6 fruit fly cellular contexts compared by ENCODE assay signal in the genomic region with DNA sequence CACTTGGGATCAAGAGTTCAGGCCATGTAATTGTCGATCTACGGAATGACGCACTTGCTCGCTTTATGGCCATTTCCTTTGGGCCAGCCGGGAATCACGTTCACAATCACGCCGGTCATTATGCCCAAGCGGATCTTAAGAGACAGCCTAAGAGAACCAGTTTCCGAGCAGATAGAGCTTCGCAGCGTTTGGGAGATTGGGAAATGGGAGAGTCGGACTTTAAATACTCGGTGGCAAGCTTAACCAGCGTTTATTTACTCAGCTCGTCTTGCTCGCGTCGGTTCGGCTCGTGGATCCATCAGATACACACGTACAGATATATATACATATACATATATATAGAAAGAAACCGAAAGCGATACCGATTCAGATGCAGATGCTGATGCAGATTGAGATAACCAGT.
TF ChIP-seq lines count a peak whose summit lies in the region.

No protein-coding gene starts in this region.

- TF ChIP-seq CTCF in whole organism, embryonic (GFP tag; optimal IDR thresholded peaks at IDR 0.05; lab: Kevin White, UChicago): no peak

TF ChIP-seq in whole organism, 6 proteins besides CTCF, POLR2A, EP300 and RAD21:
- TF ChIP-seq pan (optimal IDR thresholded peaks at IDR 0.05; lab: Kevin White, UChicago) (no peak), psq (optimal IDR thresholded peaks at IDR 0.05; lab: Kevin White, UChicago) (no peak), EcR (GFP tag; optimal IDR thresholded peaks at IDR 0.05; lab: Kevin White, UChicago) (no peak), CG8478 (optimal IDR thresholded peaks at IDR 0.05; lab: Kevin White, UChicago) (no peak), Dll (optimal IDR thresholded peaks at IDR 0.05; lab: Kevin White, UChicago) (peak; percentile 20), usp (GFP tag; optimal IDR thresholded peaks at IDR 0.05; lab: Kevin White, UChicago) (no peak)

TF ChIP-seq in whole organism, adult, 20 proteins besides CTCF, POLR2A, EP300 and RAD21:
- no peak for TF ChIP-seq CG12768 (GFP tag; optimal IDR thresholded peaks at IDR 0.05; lab: Kevin White, UChicago)
- TF ChIP-seq tj (GFP tag; optimal IDR thresholded peaks at IDR 0.05; lab: Kevin White, UChicago): peak; percentile 42
- TF ChIP-seq bab1 (GFP tag; optimal IDR thresholded peaks at IDR 0.05; lab: Kevin White, UChicago): no peak
- no peak for TF ChIP-seq Mnt (GFP tag; optimal IDR thresholded peaks at IDR 0.05; lab: Kevin White, UChicago)
- no peak for TF ChIP-seq cic (GFP tag; optimal IDR thresholded peaks at IDR 0.05; lab: Kevin White, UChicago)
- no peak for TF ChIP-seq CG7101 (tag; optimal IDR thresholded peaks at IDR 0.05; lab: Kevin White, UChicago)
- TF ChIP-seq toe (GFP tag; optimal IDR thresholded peaks at IDR 0.05; lab: Kevin White, UChicago): no peak

TF ChIP-seq in whole organism, embryonic, 481 proteins besides CTCF, POLR2A, EP300 and RAD21 (continues in another document):
- TF ChIP-seq sug (tag; optimal IDR thresholded peaks at IDR 0.05; lab: Kevin White, UChicago): no peak
- no peak for TF ChIP-seq CG11560 (tag; IDR thresholded peaks at IDR 0.05; lab: Robert Waterston, UW)
- TF ChIP-seq CG11696 (GFP tag; IDR thresholded peaks at IDR 0.05; lab: Robert Waterston, UW): no peak
- TF ChIP-seq CG9727 (GFP tag; optimal IDR thresholded peaks at IDR 0.05; lab: Kevin White, UChicago): no peak
- no peak for TF ChIP-seq CG4360 (GFP tag; IDR thresholded peaks at IDR 0.05; lab: Robert Waterston, UW)
- TF ChIP-seq cg (GFP tag; optimal IDR thresholded peaks at IDR 0.05; lab: Kevin White, UChicago): no peak
- TF ChIP-seq CG5180 (GFP tag; optimal IDR thresholded peaks at IDR 0.05; lab: Kevin White, UChicago): peak; percentile 13
- peak; percentile 49; the same call in 2 of the 3 replicates for TF ChIP-seq ci (GFP tag; IDR thresholded peaks at IDR 0.05; lab: Robert Waterston, UW)
- TF ChIP-seq CG12942 (GFP tag; optimal IDR thresholded peaks at IDR 0.05; lab: Kevin White, UChicago): no peak
- 0 out of 2 replicates have a peak, but pooled peaks have one; percentile 27 for TF ChIP-seq ato (GFP tag; IDR thresholded peaks at IDR 0.05; lab: Robert Waterston, UW; ENCODE audit: partially characterized antibody)
- TF ChIP-seq zf30C (GFP tag; optimal IDR thresholded peaks at IDR 0.05; lab: Kevin White, UChicago): no peak
- TF ChIP-seq Jarid2 (GFP tag; optimal IDR thresholded peaks at IDR 0.05; lab: Kevin White, UChicago): peak; percentile 58
- TF ChIP-seq fd3F (GFP tag; optimal IDR thresholded peaks at IDR 0.05; lab: Kevin White, UChicago): no peak
- no peak for TF ChIP-seq ara (GFP tag; IDR thresholded peaks at IDR 0.05; lab: Robert Waterston, UW)
- no peak for TF ChIP-seq CG1792 (GFP tag; optimal IDR thresholded peaks at IDR 0.05; lab: Kevin White, UChicago)
- peak; percentile 44 to 53 for TF ChIP-seq Trl (optimal IDR thresholded peaks at IDR 0.05; lab: Kevin White, UChicago)
- TF ChIP-seq Trl (GFP tag; optimal IDR thresholded peaks at IDR 0.05; lab: Kevin White, UChicago): no peak
- TF ChIP-seq CG13123 (GFP tag; optimal IDR thresholded peaks at IDR 0.05; lab: Kevin White, UChicago): no peak
- no peak for TF ChIP-seq Bgb (GFP tag; IDR thresholded peaks at IDR 0.05; lab: Robert Waterston, UW; ENCODE audit: partially characterized antibody)

TF ChIP-seq in whole organism, prepupa, 60 proteins besides CTCF, POLR2A, EP300 and RAD21 (continues in another document):
- TF ChIP-seq CG8119 (GFP tag; IDR thresholded peaks at IDR 0.05; lab: Robert Waterston, UW) (peak; percentile 44; the same call in 1 of the 3 replicates), CG6854 (GFP tag; optimal IDR thresholded peaks at IDR 0.05; lab: Kevin White, UChicago) (peak; percentile 81), CG32006 (GFP tag; optimal IDR thresholded peaks at IDR 0.05; lab: Kevin White, UChicago) (peak; percentile 2), svp (GFP tag; lab: Kevin White, UChicago) (peak; percentile 89), Eip78C (GFP tag; lab: Kevin White, UChicago) (peak; percentile 73), CG6276 (GFP tag; optimal IDR thresholded peaks at IDR 0.05; lab: Kevin White, UChicago) (peak; percentile 20), Eip75B (GFP tag; optimal IDR thresholded peaks at IDR 0.05; lab: Kevin White, UChicago) (peak; percentile 39), CG10669 (GFP tag; optimal IDR thresholded peaks at IDR 0.05; lab: Kevin White, UChicago) (no peak), CG1621 (tag; optimal IDR thresholded peaks at IDR 0.05; lab: Kevin White, UChicago) (peak; percentile 47), Ets96B (tag; optimal IDR thresholded peaks at IDR 0.05; lab: Kevin White, UChicago) (no peak), vri (GFP tag; optimal IDR thresholded peaks at IDR 0.05; lab: Kevin White, UChicago) (peak; percentile 49), OdsH (GFP tag; optimal IDR thresholded peaks at IDR 0.05; lab: Kevin White, UChicago) (no peak), Sox14 (GFP tag; optimal IDR thresholded peaks at IDR 0.05; lab: Kevin White, UChicago) (peak; percentile 2), dsx (GFP tag; optimal IDR thresholded peaks at IDR 0.05; lab: Kevin White, UChicago; ENCODE audit: poor library complexity, severe bottlenecking) (peak; percentile 27), Eip93F (GFP tag; optimal IDR thresholded peaks at IDR 0.05; lab: Kevin White, UChicago) (peak; percentile 29), CG3919 (GFP tag; optimal IDR thresholded peaks at IDR 0.05; lab: Kevin White, UChicago) (no peak), lz (GFP tag; optimal IDR thresholded peaks at IDR 0.05; lab: Kevin White, UChicago) (no peak), Blimp-1 (GFP tag; optimal IDR thresholded peaks at IDR 0.05; lab: Kevin White, UChicago) (peak; percentile 97), CG34406 (GFP tag; optimal IDR thresholded peaks at IDR 0.05; lab: Kevin White, UChicago) (no peak)

TF ChIP-seq in whole organism, pupa, 21 proteins besides CTCF, POLR2A, EP300 and RAD21:
- TF ChIP-seq Pif1B (GFP tag; optimal IDR thresholded peaks at IDR 0.05; lab: Kevin White, UChicago): peak; percentile 68
- TF ChIP-seq CG34367 (tag; optimal IDR thresholded peaks at IDR 0.05; lab: Kevin White, UChicago): no peak
- TF ChIP-seq CG17806 (tag; optimal IDR thresholded peaks at IDR 0.05; lab: Kevin White, UChicago): no peak
- no peak for TF ChIP-seq CG9948 (tag; optimal IDR thresholded peaks at IDR 0.05; lab: Kevin White, UChicago)
- peak; percentile 54 for TF ChIP-seq EcR (GFP tag; optimal IDR thresholded peaks at IDR 0.05; lab: Kevin White, UChicago)
- TF ChIP-seq CG10348 (GFP tag; IDR thresholded peaks at IDR 0.05; lab: Robert Waterston, UW): no peak
- TF ChIP-seq Ets98B (GFP tag; IDR thresholded peaks at IDR 0.05; lab: Robert Waterston, UW): peak; percentile 54; the same call in 1 of the 2 replicates
- TF ChIP-seq CG12605 (GFP tag; IDR thresholded peaks at IDR 0.05; lab: Robert Waterston, UW): no peak
- no peak for TF ChIP-seq CG15710 (tag; optimal IDR thresholded peaks at IDR 0.05; lab: Kevin White, UChicago)
- TF ChIP-seq rn (GFP tag; IDR thresholded peaks at IDR 0.05; lab: Robert Waterston, UW): no peak
- TF ChIP-seq CG14655 (GFP tag; optimal IDR thresholded peaks at IDR 0.05; lab: Kevin White, UChicago): peak; percentile 16
- 0 out of 3 replicates have a peak, but pooled peaks have one; percentile 30 for TF ChIP-seq CG4496 (GFP tag; IDR thresholded peaks at IDR 0.05; lab: Robert Waterston, UW)
- peak; percentile 18 for TF ChIP-seq Snoo (tag; optimal IDR thresholded peaks at IDR 0.05; lab: Kevin White, UChicago)
- no peak for TF ChIP-seq gl (tag; optimal IDR thresholded peaks at IDR 0.05; lab: Kevin White, UChicago)
- no peak; the same call in 2 of the 3 replicates for TF ChIP-seq fd96Ca (GFP tag; IDR thresholded peaks at IDR 0.05; lab: Robert Waterston, UW)
- peak; percentile 21 for TF ChIP-seq Pif1A (GFP tag; optimal IDR thresholded peaks at IDR 0.05; lab: Kevin White, UChicago)
- TF ChIP-seq CG8159 (tag; optimal IDR thresholded peaks at IDR 0.05; lab: Kevin White, UChicago): no peak
- 0 out of 2 replicates have a peak, but pooled peaks have one; percentile 23 for TF ChIP-seq CG32121 (GFP tag; IDR thresholded peaks at IDR 0.05; lab: Robert Waterston, UW)
- no peak for TF ChIP-seq CG13204 (GFP tag; optimal IDR thresholded peaks at IDR 0.05; lab: Kevin White, UChicago)
- no peak for TF ChIP-seq CG8301 (tag; optimal IDR thresholded peaks at IDR 0.05; lab: Kevin White, UChicago)
- TF ChIP-seq D1 (tag; optimal IDR thresholded peaks at IDR 0.05; lab: Kevin White, UChicago): no peak
TF ChIP-seq in whole organism, pupa: peak in this region for 8.

TF ChIP-seq in whole organism, wandering third instar larva, 38 proteins besides CTCF, POLR2A, EP300 and RAD21:
- TF ChIP-seq lola (GFP tag; optimal IDR thresholded peaks at IDR 0.05; lab: Kevin White, UChicago) (no peak), dl (GFP tag; optimal IDR thresholded peaks at IDR 0.05; lab: Kevin White, UChicago; ENCODE audit: insufficient read depth in 1 of 2, partially characterized antibody in 2 of 2) (peak in 1 of 2 experiments; percentile 54), br (GFP tag; optimal IDR thresholded peaks at IDR 0.05; lab: Kevin White, UChicago) (peak; percentile 2), Dif (GFP tag; optimal IDR thresholded peaks at IDR 0.05; lab: Kevin White, UChicago; ENCODE audit: partially characterized antibody) (peak; percentile 65), Rel (GFP tag; optimal IDR thresholded peaks at IDR 0.05; lab: Kevin White, UChicago) (peak; percentile 47), Rel (tag; optimal IDR thresholded peaks at IDR 0.05; lab: Kevin White, UChicago) (peak; percentile 51), h (GFP tag; optimal IDR thresholded peaks at IDR 0.05; lab: Kevin White, UChicago) (peak; percentile 10), Jra (GFP tag; optimal IDR thresholded peaks at IDR 0.05; lab: Kevin White, UChicago) (no peak), Abd-B (GFP tag; optimal IDR thresholded peaks at IDR 0.05; lab: Kevin White, UChicago) (no peak), Vsx2 (GFP tag; optimal IDR thresholded peaks at IDR 0.05; lab: Kevin White, UChicago; ENCODE audit: partially characterized antibody) (no peak), OdsH (GFP tag; optimal IDR thresholded peaks at IDR 0.05; lab: Kevin White, UChicago) (peak; percentile 5), sage (GFP tag; optimal IDR thresholded peaks at IDR 0.05; lab: Kevin White, UChicago) (peak; percentile 32), Sp1 (GFP tag; optimal IDR thresholded peaks at IDR 0.05; lab: Kevin White, UChicago) (peak; percentile 10)
TF ChIP-seq in whole organism, wandering third instar larva: peak in this region for 8.
